Worm (Caenorhabditis elegans): ENCODE data around the gene F38H4.3.
"Not testable (repeated sequence)": the region's sequence is repeated elsewhere in the genome, so short reads cannot be mapped to it uniquely, and the experiment has no call there.

Gene F38H4.3

DNA sequence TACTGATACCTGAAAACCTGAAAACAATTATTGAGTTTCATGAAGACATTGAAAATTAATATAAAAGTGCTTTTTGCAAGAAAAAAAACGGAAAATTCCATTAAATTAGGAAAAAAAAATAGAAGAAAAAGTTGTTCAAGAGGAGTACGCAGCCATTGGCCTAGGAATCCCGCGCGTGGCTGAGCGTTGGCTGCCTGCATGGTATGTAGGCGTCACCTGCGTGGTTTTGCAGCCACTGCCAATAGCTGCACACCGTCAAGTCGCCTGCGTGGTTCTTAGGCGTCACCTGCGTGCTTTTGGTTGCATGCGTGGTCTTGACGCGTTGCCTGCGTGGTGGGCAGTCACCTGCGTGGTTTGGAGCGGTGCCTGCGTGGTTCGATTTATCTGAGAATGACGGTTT, 14.2 kb upstream of the F38H4.3 start, which contains the start of gene M117.6:
M117.6 (minus strand) TSS at position 101 of the 400 bp plus-strand sequence.
- TF ChIP-seq unc-62 (GFP tag; optimal IDR thresholded peaks at IDR 0.05), result not testable (repeated sequence)

DNA sequence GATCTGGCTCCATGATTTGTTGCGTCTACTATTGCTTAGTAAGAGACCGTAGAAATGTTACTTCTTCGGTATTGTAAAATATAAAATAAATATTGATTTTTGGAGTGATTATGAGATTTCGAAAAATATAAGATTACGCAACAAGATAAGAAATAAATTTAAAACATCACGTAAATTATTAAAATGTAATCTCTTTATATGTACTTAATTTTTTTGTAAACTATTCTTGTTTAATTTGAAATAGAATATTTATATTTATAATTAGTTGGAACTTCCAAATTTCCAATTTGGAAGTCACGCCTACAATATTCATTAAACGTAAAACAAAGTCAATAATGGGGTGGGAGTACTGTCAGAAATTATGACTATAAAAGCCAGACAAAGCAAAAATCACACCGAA, 8.8 kb upstream of the F38H4.3 start, which contains the start of gene M117.4:
M117.4 (minus strand) TSS at position 101 of the 400 bp plus-strand sequence.
- no peak for TF ChIP-seq unc-62 (GFP tag; optimal IDR thresholded peaks at IDR 0.05)

DNA sequence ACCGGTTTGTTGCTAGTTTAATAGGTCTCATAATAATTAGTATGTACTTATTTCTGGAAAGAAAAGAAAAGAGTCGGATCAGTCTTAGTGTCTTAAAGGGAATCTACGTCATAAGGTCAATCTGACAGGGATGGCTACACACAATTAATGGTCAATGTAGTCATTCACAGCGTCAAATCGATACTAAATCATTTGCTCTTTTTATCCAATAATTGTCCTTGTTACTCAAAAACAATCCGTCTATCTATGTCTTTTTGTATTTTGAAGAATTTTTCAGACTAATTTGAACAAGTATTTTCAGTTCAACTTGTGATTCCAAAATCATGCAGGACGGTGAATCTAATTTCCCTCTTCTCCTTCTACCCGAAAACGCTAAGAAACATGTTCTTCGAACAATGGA, 3.6 kb upstream of the F38H4.3 start, which contains the start of gene fbxb-3:
fbxb-3 (plus strand) TSS at position 301 of the 400 bp plus-strand sequence.
- no peak for TF ChIP-seq unc-62 (GFP tag; optimal IDR thresholded peaks at IDR 0.05)

ce11 chrIV:11847771-11848312, 5.6 kb downstream of the F38H4.3 start, which contains the start of the genes F38H4.6 and F38H4.4:
TSS of gene F38H4.6 (minus strand) at chrIV:11847871.
TSS of gene F38H4.4 (plus strand) at chrIV:11848262.
- no peak for TF ChIP-seq unc-62 (GFP tag; optimal IDR thresholded peaks at IDR 0.05)

- TF ChIP-seq unc-62 (GFP tag; optimal IDR thresholded peaks at IDR 0.05), result no peak
These were observed 9.7 kb downstream of the F38H4.3 start, which contains the start of gene F38H4.5 for ce11 chrIV:11851882-11852281. TSS of gene F38H4.5 (plus strand) at chrIV:11852182.

- TF ChIP-seq unc-62 (GFP tag; optimal IDR thresholded peaks at IDR 0.05), result no peak
These were observed 12.6 kb downstream of the F38H4.3 start, which contains the start of gene tag-30 for ce11 chrIV:11854777-11855176. TSS of gene tag-30 (minus strand) at chrIV:11855159.

- no peak for TF ChIP-seq unc-62 (GFP tag; optimal IDR thresholded peaks at IDR 0.05)
These were observed 13.2 kb downstream of the F38H4.3 start for ce11 chrIV:11855424-11855823.

DNA sequence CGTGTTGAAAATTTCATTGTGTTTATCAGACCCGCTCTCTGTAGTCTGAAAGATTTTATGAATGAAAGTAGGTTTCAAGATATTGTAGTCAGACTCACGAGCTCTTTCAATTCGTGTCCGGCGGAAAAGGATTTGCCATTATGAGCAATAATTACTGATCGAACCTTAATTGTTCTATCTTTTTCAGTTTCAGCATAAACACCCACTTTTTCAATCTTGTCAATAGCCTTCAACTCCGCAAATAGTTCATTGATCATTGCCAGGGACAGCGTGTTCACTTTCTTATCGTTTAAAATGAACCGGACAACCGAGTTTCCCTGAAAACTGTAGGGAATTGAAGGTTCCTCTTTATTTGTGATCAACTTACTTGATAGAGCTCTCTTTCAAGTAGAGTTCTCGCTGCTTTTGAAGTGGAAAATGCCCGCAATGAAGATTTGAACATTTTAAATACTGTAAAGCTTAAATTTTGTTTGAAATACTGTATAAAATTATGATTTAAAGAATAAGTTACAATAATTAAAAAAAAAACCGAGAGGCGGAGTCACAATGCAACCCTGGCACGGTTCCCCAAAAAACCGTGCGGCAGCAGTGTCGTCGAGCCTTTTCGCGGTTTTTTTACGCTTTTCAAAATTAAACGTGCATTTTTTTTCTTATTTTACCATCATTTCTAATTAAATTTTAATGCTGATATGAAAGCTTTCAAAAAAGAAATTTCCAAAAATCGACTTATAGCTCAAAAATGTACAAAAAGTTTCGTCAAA, 13.9 kb downstream of the F38H4.3 start, which contains the start of gene ech-2:
ech-2 (minus strand) TSS at position 452 of the 761 bp plus-strand sequence.
- no peak for TF ChIP-seq unc-62 (GFP tag; optimal IDR thresholded peaks at IDR 0.05)

- TF ChIP-seq unc-62 (GFP tag; optimal IDR thresholded peaks at IDR 0.05), result no peak
These were observed 14.9 kb downstream of the F38H4.3 start for ce11 chrIV:11857159-11857565.

DNA sequence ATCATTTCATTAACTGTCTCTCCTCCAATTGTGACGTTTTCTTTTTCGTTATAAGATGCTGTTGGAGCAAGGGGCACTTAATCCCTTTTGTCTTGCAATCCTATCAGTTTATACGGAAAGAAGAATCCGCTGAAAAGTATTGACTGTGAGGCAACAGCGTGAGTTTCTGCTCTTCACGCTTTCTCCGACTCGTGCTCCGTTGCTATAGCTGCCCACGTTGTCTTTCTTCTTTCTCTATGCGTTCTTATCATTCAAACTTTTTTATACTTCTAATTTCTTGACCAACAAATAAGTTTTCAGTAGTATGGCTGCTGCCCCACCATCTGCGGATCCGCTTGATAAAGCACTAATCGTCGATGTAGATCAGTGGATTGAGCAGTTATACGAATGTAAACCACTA, 15.9 kb downstream of the F38H4.3 start, which contains the start of gene let-92:
let-92 (plus strand) TSS at position 301 of the 400 bp plus-strand sequence.
- TF ChIP-seq unc-62 (GFP tag; optimal IDR thresholded peaks at IDR 0.05), result no peak

- TF ChIP-seq unc-62 (GFP tag; optimal IDR thresholded peaks at IDR 0.05), result no peak
These were observed 17.9 kb downstream of the F38H4.3 start, which contains the start of gene mob-1 for ce11 chrIV:11859995-11860605. TSS of gene mob-1 (plus strand) at chrIV:11860555.

- no peak for TF ChIP-seq unc-62 (GFP tag; optimal IDR thresholded peaks at IDR 0.05)
These were observed 21.2 kb downstream of the F38H4.3 start for ce11 chrIV:11863428-11863827.

DNA sequence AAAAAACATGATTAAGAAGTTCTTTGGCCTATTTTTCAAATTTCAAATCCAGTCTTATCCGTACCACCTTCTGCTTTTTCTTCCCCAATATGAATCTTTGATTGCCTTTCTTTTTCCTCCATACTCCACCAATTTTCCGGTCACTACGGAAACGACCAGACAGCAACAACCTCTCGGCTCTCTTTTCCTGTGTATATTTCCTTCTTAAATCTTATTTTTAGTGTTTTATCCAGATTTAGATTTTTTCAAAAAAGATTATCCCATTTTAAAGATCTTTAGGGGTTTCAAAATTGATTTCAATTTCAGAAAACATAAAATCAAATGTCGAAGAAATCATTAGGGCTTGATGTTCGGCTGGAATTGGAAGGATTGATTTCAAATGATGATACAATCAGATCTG, 22.0 kb downstream of the F38H4.3 start, which contains the start of gene trpa-1:
trpa-1 (plus strand) TSS at position 301 of the 400 bp plus-strand sequence.
- TF ChIP-seq unc-62 (GFP tag; optimal IDR thresholded peaks at IDR 0.05), result no peak

ce11 chrIV:11867652-11868232, 25.5 kb downstream of the F38H4.3 start:
- no peak for TF ChIP-seq unc-62 (GFP tag; optimal IDR thresholded peaks at IDR 0.05)

DNA sequence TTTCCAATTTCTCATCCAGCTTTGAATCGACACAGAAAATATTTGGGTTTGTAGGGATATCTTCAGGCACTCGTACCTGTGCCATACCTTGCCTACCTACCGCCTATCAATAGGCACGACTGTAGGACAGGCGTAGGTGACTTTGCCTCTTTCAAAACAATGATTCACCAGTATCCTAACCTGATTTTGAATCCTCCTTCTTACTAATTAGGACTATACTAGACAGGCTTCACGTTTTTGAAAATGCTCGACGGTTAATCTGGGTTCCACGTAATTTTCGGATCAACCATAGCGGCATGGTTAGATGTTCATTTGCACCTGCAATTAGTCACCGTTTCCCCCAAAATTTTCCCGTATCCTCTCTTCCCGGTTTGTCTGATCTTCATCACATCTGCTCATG, 26.2 kb downstream of the F38H4.3 start:
- TF ChIP-seq unc-62 (GFP tag; optimal IDR thresholded peaks at IDR 0.05), result no peak

ce11 chrIV:11871083-11871482, 28.9 kb downstream of the F38H4.3 start:
- no peak for TF ChIP-seq unc-62 (GFP tag; optimal IDR thresholded peaks at IDR 0.05)

All from whole organism, dauer.